ENCODE assay signal across 1 fruit fly cellular context in genomic region chr3L:9425838-9426237, dm6.
TF ChIP-seq lines count a peak whose summit lies in the region.

No protein-coding gene starts in this region.

TF ChIP-seq in whole organism, embryonic, 481 proteins besides CTCF, POLR2A, EP300 and RAD21 (continued from another document):
- TF ChIP-seq CG17359 (tag; optimal IDR thresholded peaks at IDR 0.05; lab: Kevin White, UChicago) = peak; percentile 35
- TF ChIP-seq sr (GFP tag; IDR thresholded peaks at IDR 0.05; lab: Robert Waterston, UW) = peak; percentile 19; the same call in 1 of the 3 replicates
- peak; percentile 16 for TF ChIP-seq phol (tag; optimal IDR thresholded peaks at IDR 0.05; lab: Kevin White, UChicago)
- peak; percentile 18; the same call in 1 of the 2 replicates for TF ChIP-seq lmd (GFP tag; IDR thresholded peaks at IDR 0.05; lab: Robert Waterston, UW)
- TF ChIP-seq Atf-2 (GFP tag; optimal IDR thresholded peaks at IDR 0.05; lab: Kevin White, UChicago) = no peak
- peak; percentile 32 for TF ChIP-seq CG4328 (GFP tag; optimal IDR thresholded peaks at IDR 0.05; lab: Kevin White, UChicago)
- TF ChIP-seq Ada2b (GFP tag; IDR thresholded peaks at IDR 0.05; lab: Robert Waterston, UW) = no peak
- peak; percentile 29 for TF ChIP-seq CG30403 (GFP tag; optimal IDR thresholded peaks at IDR 0.05; lab: Kevin White, UChicago)
- TF ChIP-seq chm (GFP tag; IDR thresholded peaks at IDR 0.05; lab: Robert Waterston, UW) = peak; percentile 21; the same call in 1 of the 2 replicates
- peak; percentile 28 for TF ChIP-seq CG13424 (tag; optimal IDR thresholded peaks at IDR 0.05; lab: Kevin White, UChicago)
- TF ChIP-seq CG17385 (GFP tag; optimal IDR thresholded peaks at IDR 0.05; lab: Kevin White, UChicago) = peak; percentile 20
- peak; percentile 21 for TF ChIP-seq Oli (tag; optimal IDR thresholded peaks at IDR 0.05; lab: Kevin White, UChicago)
- TF ChIP-seq fu2 (GFP tag; optimal IDR thresholded peaks at IDR 0.05; lab: Kevin White, UChicago) = no peak
- no peak for TF ChIP-seq ttk (GFP tag; IDR thresholded peaks at IDR 0.05; lab: Robert Waterston, UW)
- no peak for TF ChIP-seq hkb (optimal IDR thresholded peaks at IDR 0.05; lab: Kevin White, UChicago)
- peak; percentile 10; the same call in 1 of the 2 replicates for TF ChIP-seq hkb (GFP tag; IDR thresholded peaks at IDR 0.05; lab: Robert Waterston, UW)
- TF ChIP-seq Hmr (GFP tag; optimal IDR thresholded peaks at IDR 0.05; lab: Kevin White, UChicago) = peak; percentile 14
- no peak for TF ChIP-seq crc (GFP tag; optimal IDR thresholded peaks at IDR 0.05; lab: Kevin White, UChicago)
- TF ChIP-seq CG18599 (GFP tag; optimal IDR thresholded peaks at IDR 0.05; lab: Kevin White, UChicago) = peak; percentile 23
- peak; percentile 20 for TF ChIP-seq Asciz (GFP tag; optimal IDR thresholded peaks at IDR 0.05; lab: Kevin White, UChicago)
- no peak for TF ChIP-seq dm (GFP tag; optimal IDR thresholded peaks at IDR 0.05; lab: Kevin White, UChicago)
- TF ChIP-seq CG12219 (GFP tag; optimal IDR thresholded peaks at IDR 0.05; lab: Kevin White, UChicago) = peak; percentile 32
- peak; percentile 16 for TF ChIP-seq nmo (GFP tag; optimal IDR thresholded peaks at IDR 0.05; lab: Kevin White, UChicago)
- TF ChIP-seq Sox102F (GFP tag; optimal IDR thresholded peaks at IDR 0.05; lab: Kevin White, UChicago) = peak; percentile 32
- peak; percentile 10 for TF ChIP-seq CG15601 (tag; optimal IDR thresholded peaks at IDR 0.05; lab: Kevin White, UChicago)
- no peak for TF ChIP-seq pho (GFP tag; optimal IDR thresholded peaks at IDR 0.05; lab: Kevin White, UChicago)
- peak; percentile 40 for TF ChIP-seq lab (GFP tag; optimal IDR thresholded peaks at IDR 0.05; lab: Kevin White, UChicago)
- TF ChIP-seq gcm (GFP tag; optimal IDR thresholded peaks at IDR 0.05; lab: Kevin White, UChicago) = no peak
- peak; percentile 17; the same call in 1 of the 2 replicates for TF ChIP-seq stc (GFP tag; IDR thresholded peaks at IDR 0.05; lab: Robert Waterston, UW)
- peak; percentile 47 for TF ChIP-seq gem (tag; optimal IDR thresholded peaks at IDR 0.05; lab: Kevin White, UChicago)
- no peak for TF ChIP-seq danr (GFP tag; IDR thresholded peaks at IDR 0.05; lab: Robert Waterston, UW)
- no peak for TF ChIP-seq ac (GFP tag; optimal IDR thresholded peaks at IDR 0.05; lab: Kevin White, UChicago)
- peak; percentile 9 for TF ChIP-seq Blimp-1 (GFP tag; optimal IDR thresholded peaks at IDR 0.05; lab: Kevin White, UChicago)
- peak; percentile 24; the same call in 1 of the 3 replicates for TF ChIP-seq CG11695 (GFP tag; IDR thresholded peaks at IDR 0.05; lab: Robert Waterston, UW)
- TF ChIP-seq ken (GFP tag; IDR thresholded peaks at IDR 0.05; lab: Robert Waterston, UW) = 0 out of 3 replicates have a peak, but pooled peaks have one; percentile 17
- no peak for TF ChIP-seq cad (GFP tag; optimal IDR thresholded peaks at IDR 0.05; lab: Kevin White, UChicago)
- TF ChIP-seq Sox100B (GFP tag; optimal IDR thresholded peaks at IDR 0.05; lab: Kevin White, UChicago) = peak; percentile 42
- TF ChIP-seq CG11696 (GFP tag; IDR thresholded peaks at IDR 0.05; lab: Robert Waterston, UW) = peak; percentile 82
- peak in 1 of 2 experiments; percentile 40 for TF ChIP-seq Hr51 (GFP tag; optimal IDR thresholded peaks at IDR 0.05; lab: Kevin White, UChicago)
- peak; percentile 81 for TF ChIP-seq CG9437 (GFP tag; optimal IDR thresholded peaks at IDR 0.05; lab: Kevin White, UChicago)
- no peak for TF ChIP-seq CG4360 (GFP tag; IDR thresholded peaks at IDR 0.05; lab: Robert Waterston, UW)
- TF ChIP-seq CG10979 (tag; optimal IDR thresholded peaks at IDR 0.05; lab: Kevin White, UChicago) = peak; percentile 12
- no peak for TF ChIP-seq CG2120 (GFP tag; optimal IDR thresholded peaks at IDR 0.05; lab: Kevin White, UChicago)
- no peak for TF ChIP-seq pan (optimal IDR thresholded peaks at IDR 0.05; lab: Kevin White, UChicago)
- peak in 1 of 2 experiments; percentile 24 for TF ChIP-seq pan (GFP tag; optimal IDR thresholded peaks at IDR 0.05 in 1 of 2, IDR thresholded peaks at IDR 0.05 in 1 of 2)
- TF ChIP-seq CG18262 (tag; optimal IDR thresholded peaks at IDR 0.05; lab: Kevin White, UChicago) = no peak
- TF ChIP-seq dmrt99B (tag; optimal IDR thresholded peaks at IDR 0.05; lab: Kevin White, UChicago) = peak; percentile 26
- TF ChIP-seq Med (GFP tag; lab: Kevin White, UChicago) = peak; percentile 69
- TF ChIP-seq mam (GFP tag; optimal IDR thresholded peaks at IDR 0.05; lab: Kevin White, UChicago) = peak; percentile 13
- TF ChIP-seq Dip3 (GFP tag; optimal IDR thresholded peaks at IDR 0.05; lab: Kevin White, UChicago) = no peak
- peak; percentile 35 for TF ChIP-seq grau (tag; optimal IDR thresholded peaks at IDR 0.05; lab: Kevin White, UChicago)
- TF ChIP-seq Vsx1 (GFP tag; optimal IDR thresholded peaks at IDR 0.05; lab: Kevin White, UChicago) = peak; percentile 37
- TF ChIP-seq CG16779 (GFP tag; IDR thresholded peaks at IDR 0.05; lab: Robert Waterston, UW) = no peak
- peak; percentile 26; the same call in 1 of the 2 replicates for TF ChIP-seq CG14441 (GFP tag; IDR thresholded peaks at IDR 0.05; lab: Robert Waterston, UW)
- TF ChIP-seq az2 (GFP tag; optimal IDR thresholded peaks at IDR 0.05; lab: Kevin White, UChicago) = no peak
- TF ChIP-seq vfl (GFP tag; optimal IDR thresholded peaks at IDR 0.05; lab: Kevin White, UChicago) = peak; percentile 12
- no peak for TF ChIP-seq CG11398 (GFP tag; optimal IDR thresholded peaks at IDR 0.05; lab: Kevin White, UChicago)
- TF ChIP-seq Pdp1 (GFP tag; optimal IDR thresholded peaks at IDR 0.05; lab: Kevin White, UChicago) = peak in 1 of 2 experiments; percentile 73
- peak; percentile 22 for TF ChIP-seq CG2712 (tag; optimal IDR thresholded peaks at IDR 0.05; lab: Kevin White, UChicago)
- TF ChIP-seq CG14050 (GFP tag; IDR thresholded peaks at IDR 0.05; lab: Robert Waterston, UW) = no peak
- TF ChIP-seq CG1024 (GFP tag; IDR thresholded peaks at IDR 0.05; lab: Robert Waterston, UW) = no peak
- TF ChIP-seq Ssrp (tag; optimal IDR thresholded peaks at IDR 0.05; lab: Kevin White, UChicago) = peak; percentile 28
- TF ChIP-seq sens (GFP tag; lab: Kevin White, UChicago) = peak; percentile 61
- no peak for TF ChIP-seq tgo (GFP tag; IDR thresholded peaks at IDR 0.05; lab: Robert Waterston, UW)
